Fruit fly (Drosophila melanogaster) whole organism, prepupa: ENCODE measurements around the gene CG5781.

ENCODE experiments used
- CG10631 ChIP-seq: fragments of 200-800 bp; sonication (Bioruptor generic); optimal IDR thresholded peaks from 2 replicates; lab custom pipeline; 2016; ENCODE audit warnings: missing biosample characterization, missing genetic modification characterization
- CG3032 ChIP-seq: fragments of 200-800 bp; optimal IDR thresholded peaks from 2 replicates; lab custom pipeline; 2019; ENCODE audit warnings: missing biosample characterization, mild to moderate bottlenecking, missing genetic modification characterization, moderate library complexity
- CG6854 ChIP-seq: fragments of 200-800 bp; sonication (Bioruptor generic); optimal IDR thresholded peaks from 2 replicates; lab custom pipeline; 2017; ENCODE audit warnings: missing biosample characterization, mild to moderate bottlenecking, missing genetic modification characterization
- CG9139 ChIP-seq: fragments of 200-800 bp; sonication (Bioruptor generic); optimal IDR thresholded peaks from 3 replicates; lab custom pipeline; 2017; ENCODE audit warnings: missing biosample characterization, mild to moderate bottlenecking, missing genetic modification characterization
- Ets96B ChIP-seq: fragments of 200-800 bp; optimal IDR thresholded peaks from 2 replicates; lab custom pipeline; 2019; ENCODE audit warnings: missing biosample characterization, mild to moderate bottlenecking, missing genetic modification characterization, moderate library complexity
- Sox14 ChIP-seq: fragments of 200-800 bp; sonication (Bioruptor generic); optimal IDR thresholded peaks from 3 replicates; lab custom pipeline; 2016; ENCODE audit warnings: missing biosample characterization, missing genetic modification characterization
- pdm3 ChIP-seq: fragments of 200-800 bp; sonication (Bioruptor generic); optimal IDR thresholded peaks from 3 replicates; lab custom pipeline; 2016; ENCODE audit warnings: missing biosample characterization, missing genetic modification characterization
- vri ChIP-seq: fragments of 200-800 bp; sonication (Bioruptor generic); optimal IDR thresholded peaks from 3 replicates; lab custom pipeline; 2016; ENCODE audit warnings: missing biosample characterization, mild to moderate bottlenecking, missing genetic modification characterization

dm6 chr2L:12708576-12708975 lies 11.5 kb upstream of the CG5781 start:
- no peak for TF ChIP-seq Ets96B
- no peak for TF ChIP-seq CG9139 (GFP tag; lab: Kevin White, UChicago)
- TF ChIP-seq vri (GFP tag; lab: Kevin White, UChicago) = no peak
- TF ChIP-seq CG3032 (tag; lab: Kevin White, UChicago) = no peak
- TF ChIP-seq CG6854 (GFP tag; lab: Kevin White, UChicago) = no peak
- no peak for TF ChIP-seq CG10631 (GFP tag; lab: Kevin White, UChicago)
- TF ChIP-seq pdm3 (GFP tag; lab: Kevin White, UChicago) = no peak
- TF ChIP-seq Sox14 (GFP tag; lab: Kevin White, UChicago) = no peak
